Worm (Caenorhabditis elegans) whole organism, L4/young adult: ENCODE data around the gene C18D11.10.

Experiments used
- W03F9.2 ChIP-seq: fragments of 150-350 bp; optimal IDR thresholded peaks from 2 replicates; lab custom pipeline; 2014; ENCODE audit warnings: missing biosample characterization, missing genetic modification characterization
- dao-5 ChIP-seq: sonication (generic microtip); optimal IDR thresholded peaks from 2 replicates; lab custom pipeline; 2016; ENCODE audit warnings: missing genotype, missing genetic modification characterization, moderate library complexity, missing compliant biosample characterization
- him-1 ChIP-seq: sonication (generic microtip); optimal IDR thresholded peaks from 2 replicates; lab custom pipeline; 2016; ENCODE audit warnings: missing genotype, missing genetic modification reagents, missing genetic modification characterization, missing compliant biosample characterization

Gene C18D11.10

ce11 chrIII:11849590-11849989 is 42.1 kb downstream of the C18D11.10 start:
- TF ChIP-seq W03F9.2 (tag; lab: Kevin White, UChicago) (no peak), dao-5 (tag; lab: Kevin White, UChicago) (no peak), him-1 (tag; lab: Kevin White, UChicago) (no peak)

- TF ChIP-seq dao-5 (tag; lab: Kevin White, UChicago) (no peak), W03F9.2 (tag; lab: Kevin White, UChicago) (no peak), him-1 (tag; lab: Kevin White, UChicago) (no peak)
Observed at ce11 chrIII:11853533-11853932, 46.0 kb downstream of the C18D11.10 start.

- TF ChIP-seq dao-5 (tag; lab: Kevin White, UChicago) = no peak
- TF ChIP-seq him-1 (tag; lab: Kevin White, UChicago) = no peak
- TF ChIP-seq W03F9.2 (tag; lab: Kevin White, UChicago) = no peak
Observed at ce11 chrIII:11856852-11857251, 49.3 kb downstream of the C18D11.10 start.
